Worm (Caenorhabditis elegans) whole organism, L4/young adult: ENCODE data around the gene F40F8.5.
"Not testable (repeated sequence)": the region's sequence is repeated elsewhere in the genome, so short reads cannot be mapped to it uniquely, and the experiment has no call there.

Source experiments
- W03F9.2 ChIP-seq: fragments of 150-350 bp; optimal IDR thresholded peaks from 2 replicates; lab custom pipeline; 2014; ENCODE audit warnings: missing biosample characterization, missing genetic modification characterization
- dao-5 ChIP-seq: sonication (generic microtip); optimal IDR thresholded peaks from 2 replicates; lab custom pipeline; 2016; ENCODE audit warnings: missing genotype, missing genetic modification characterization, moderate library complexity, missing compliant biosample characterization
- him-1 ChIP-seq: sonication (generic microtip); optimal IDR thresholded peaks from 2 replicates; lab custom pipeline; 2016; ENCODE audit warnings: missing genotype, missing genetic modification reagents, missing genetic modification characterization, missing compliant biosample characterization

Gene F40F8.5

ce11 chrII:11153080-11153479, 18.4 kb upstream of the F40F8.5 start:
- TF ChIP-seq him-1 (tag; lab: Kevin White, UChicago) (no peak), W03F9.2 (no peak), dao-5 (tag; lab: Kevin White, UChicago) (no peak)

ce11 chrII:11152495-11152894, 17.8 kb upstream of the F40F8.5 start, which contains the start of gene pqm-1:
Gene pqm-1 (minus strand): TSS chrII:11152595.
- no peak for TF ChIP-seq dao-5 (tag; lab: Kevin White, UChicago)
- no peak for TF ChIP-seq him-1 (tag; lab: Kevin White, UChicago)
- no peak for TF ChIP-seq W03F9.2

ce11 chrII:11150976-11151375, 16.2 kb upstream of the F40F8.5 start:
- no peak for TF ChIP-seq him-1 (tag; lab: Kevin White, UChicago)

ce11 chrII:11149866-11150685, 15.3 kb upstream of the F40F8.5 start:
- TF ChIP-seq him-1 (tag; lab: Kevin White, UChicago) (no peak), W03F9.2 (no peak), dao-5 (tag; lab: Kevin White, UChicago) (no peak)

- TF ChIP-seq dao-5 (tag; lab: Kevin White, UChicago) (no peak), him-1 (tag; lab: Kevin White, UChicago) (no peak), W03F9.2 (no peak)
These were observed 7.8 kb upstream of the F40F8.5 start, which contains the start of gene arrd-6 for ce11 chrII:11142571-11142970. Gene arrd-6 (plus strand): TSS chrII:11142739.

- TF ChIP-seq dao-5 (tag; lab: Kevin White, UChicago) (no peak), W03F9.2 (no peak), him-1 (tag; lab: Kevin White, UChicago) (no peak)
These were observed 5.4 kb upstream of the F40F8.5 start, which contains the start of gene F40F8.4 for ce11 chrII:11140140-11140539. Gene F40F8.4 (minus strand): TSS chrII:11140240.

- TF ChIP-seq dao-5 (tag; lab: Kevin White, UChicago) (no peak), W03F9.2 (no peak), him-1 (tag; lab: Kevin White, UChicago) (no peak)
These were observed 1.0 kb upstream of the F40F8.5 start for ce11 chrII:11135773-11136172.

ce11 chrII:11132542-11132941, 2.2 kb downstream of the F40F8.5 start, which contains the start of gene F40F8.11:
Gene F40F8.11 (minus strand): TSS chrII:11132590.
- peak; percentile 4 for TF ChIP-seq W03F9.2
- TF ChIP-seq him-1 (tag; lab: Kevin White, UChicago) = no peak
- TF ChIP-seq dao-5 (tag; lab: Kevin White, UChicago) = no peak

- TF ChIP-seq dao-5 (tag; lab: Kevin White, UChicago) = no peak
- no peak for TF ChIP-seq W03F9.2
- no peak for TF ChIP-seq him-1 (tag; lab: Kevin White, UChicago)
These were observed 5.2 kb downstream of the F40F8.5 start, which contains the start of gene F40F8.12 for ce11 chrII:11129517-11129916. Gene F40F8.12 (plus strand): TSS chrII:11129817.

- TF ChIP-seq him-1 (tag; lab: Kevin White, UChicago) (no peak), dao-5 (tag; lab: Kevin White, UChicago) (no peak), W03F9.2 (no peak)
These were observed 5.7 kb downstream of the F40F8.5 start, which contains the start of gene F40F8.3 for ce11 chrII:11128989-11129388. Gene F40F8.3 (plus strand): TSS chrII:11129289.

- TF ChIP-seq dao-5 (tag; lab: Kevin White, UChicago) = no peak
- no peak for TF ChIP-seq him-1 (tag; lab: Kevin White, UChicago)
- no peak for TF ChIP-seq W03F9.2
These were observed 7.4 kb downstream of the F40F8.5 start, which contains the start of gene F40F8.1 for ce11 chrII:11127364-11127763. Gene F40F8.1 (plus strand): TSS chrII:11127664.

- peak; percentile 63 for TF ChIP-seq W03F9.2
- no peak for TF ChIP-seq him-1 (tag; lab: Kevin White, UChicago)
- TF ChIP-seq dao-5 (tag; lab: Kevin White, UChicago) = no peak
These were observed 8.3 kb downstream of the F40F8.5 start, which contains the start of the genes rps-9 and lsm-1 for ce11 chrII:11126312-11127000. Gene rps-9 (minus strand): TSS chrII:11126362. Gene lsm-1 (plus strand): TSS chrII:11126950.

- TF ChIP-seq W03F9.2 = no peak
These were observed 9.6 kb downstream of the F40F8.5 start for ce11 chrII:11125059-11125594.

ce11 chrII:11121800-11122199, 12.9 kb downstream of the F40F8.5 start, which contains the start of gene W10C6.2:
Gene W10C6.2 (minus strand): TSS chrII:11121900.
- not testable (repeated sequence) for TF ChIP-seq dao-5 (tag; lab: Kevin White, UChicago); W03F9.2; him-1 (tag; lab: Kevin White, UChicago)
